Worm (Caenorhabditis elegans): ENCODE results near the gene srd-55.
"Not testable (repeated sequence)": the region's sequence is repeated elsewhere in the genome, so short reads cannot be mapped to it uniquely, and the experiment has no call there.

The srd-55 gene

ce11 chrII:7408192-7408591 lies at the start of gene srd-55:
Gene srd-55, plus strand, starts transcription at chrII:7408492.
- TF ChIP-seq unc-62 (GFP tag; optimal IDR thresholded peaks at IDR 0.05): no peak

ce11 chrII:7363990-7364455 lies 44.3 kb upstream of the srd-55 start, which contains the start of gene msra-1:
Gene msra-1, minus strand, starts transcription at chrII:7364040.
- TF ChIP-seq unc-62 (GFP tag; optimal IDR thresholded peaks at IDR 0.05): no peak

ce11 chrII:7368761-7369160 lies 39.5 kb upstream of the srd-55 start, which contains the start of gene F43E2.6:
Gene F43E2.6, minus strand, starts transcription at chrII:7368861.
- TF ChIP-seq unc-62 (GFP tag; optimal IDR thresholded peaks at IDR 0.05): no peak

ce11 chrII:7370195-7370594 lies 38.1 kb upstream of the srd-55 start, which contains the start of gene F43E2.11:
Gene F43E2.11, minus strand, starts transcription at chrII:7370295.
- TF ChIP-seq unc-62 (GFP tag; optimal IDR thresholded peaks at IDR 0.05): not testable (repeated sequence)

ce11 chrII:7374143-7374542 lies 34.1 kb upstream of the srd-55 start, which contains the start of the genes mtch-1 and rpb-4:
Gene mtch-1, minus strand, starts transcription at chrII:7374166.
Gene rpb-4, plus strand, starts transcription at chrII:7374495.
- no peak for TF ChIP-seq unc-62 (GFP tag; optimal IDR thresholded peaks at IDR 0.05)

- TF ChIP-seq unc-62 (GFP tag; optimal IDR thresholded peaks at IDR 0.05): no peak
Observed at ce11 chrII:7374980-7375379, 33.3 kb upstream of the srd-55 start, which contains the start of gene F43E2.1. Gene F43E2.1, plus strand, starts transcription at chrII:7375280.

ce11 chrII:7379021-7379420 lies 29.3 kb upstream of the srd-55 start, which contains the start of gene C07D10.6:
Gene C07D10.6, plus strand, starts transcription at chrII:7379321.
- TF ChIP-seq unc-62 (GFP tag; optimal IDR thresholded peaks at IDR 0.05): no peak

ce11 chrII:7381142-7381611 lies 27.1 kb upstream of the srd-55 start, which contains the start of gene C07D10.5:
Gene C07D10.5, plus strand, starts transcription at chrII:7381561.
- no peak for TF ChIP-seq unc-62 (GFP tag; optimal IDR thresholded peaks at IDR 0.05)

- TF ChIP-seq unc-62 (GFP tag; optimal IDR thresholded peaks at IDR 0.05): no peak
Observed at ce11 chrII:7381947-7382346, 26.3 kb upstream of the srd-55 start.

ce11 chrII:7385442-7385841 lies 22.9 kb upstream of the srd-55 start, which contains the start of gene sre-3:
Gene sre-3, plus strand, starts transcription at chrII:7385742.
- no peak for TF ChIP-seq unc-62 (GFP tag; optimal IDR thresholded peaks at IDR 0.05)

- no peak for TF ChIP-seq unc-62 (GFP tag; optimal IDR thresholded peaks at IDR 0.05)
Observed at ce11 chrII:7390335-7390734, 18.0 kb upstream of the srd-55 start.

ce11 chrII:7392052-7392694 lies 16.1 kb upstream of the srd-55 start:
- TF ChIP-seq unc-62 (GFP tag; optimal IDR thresholded peaks at IDR 0.05): no peak

ce11 chrII:7393393-7393792 lies 14.9 kb upstream of the srd-55 start:
- TF ChIP-seq unc-62 (GFP tag; optimal IDR thresholded peaks at IDR 0.05): no peak

ce11 chrII:7393922-7394689 lies 14.2 kb upstream of the srd-55 start:
- TF ChIP-seq unc-62 (GFP tag; optimal IDR thresholded peaks at IDR 0.05): no peak

ce11 chrII:7394690-7395054 lies 13.6 kb upstream of the srd-55 start, which contains the start of gene bath-44:
Gene bath-44, plus strand, starts transcription at chrII:7394955.
- TF ChIP-seq unc-62 (GFP tag; optimal IDR thresholded peaks at IDR 0.05): no peak

ce11 chrII:7396081-7396480 lies 12.2 kb upstream of the srd-55 start:
- TF ChIP-seq unc-62 (GFP tag; optimal IDR thresholded peaks at IDR 0.05): no peak
